Fruit fly (Drosophila melanogaster) whole organism: ENCODE data around the gene CG32713.

ENCODE experiments used
- CG8478 ChIP-seq: fragments of >200 bp; optimal IDR thresholded peaks from 2 replicates; lab custom pipeline; 2018; ENCODE audit warnings: inconsistent platforms
- Dll ChIP-seq: fragments of >200 bp; optimal IDR thresholded peaks from 2 replicates; lab custom pipeline; 2017
- EcR ChIP-seq, 2 experiments: fragments of >200 bp; optimal IDR thresholded peaks; 2 replicates each; lab custom pipeline; 2017; ENCODE audit warnings: missing biosample characterization in 2 of 2, missing genetic modification characterization in 2 of 2, missing genetic modification reagents in 2 of 2
- pan ChIP-seq: fragments of >200 bp; optimal IDR thresholded peaks from 2 replicates; lab custom pipeline; 2017
- psq ChIP-seq: fragments of >200 bp; optimal IDR thresholded peaks from 2 replicates; lab custom pipeline; 2017
- usp ChIP-seq: fragments of >200 bp; optimal IDR thresholded peaks from 2 replicates; lab custom pipeline; 2017; ENCODE audit warnings: missing biosample characterization, missing genetic modification characterization, mixed read lengths

The CG32713 gene

DNA sequence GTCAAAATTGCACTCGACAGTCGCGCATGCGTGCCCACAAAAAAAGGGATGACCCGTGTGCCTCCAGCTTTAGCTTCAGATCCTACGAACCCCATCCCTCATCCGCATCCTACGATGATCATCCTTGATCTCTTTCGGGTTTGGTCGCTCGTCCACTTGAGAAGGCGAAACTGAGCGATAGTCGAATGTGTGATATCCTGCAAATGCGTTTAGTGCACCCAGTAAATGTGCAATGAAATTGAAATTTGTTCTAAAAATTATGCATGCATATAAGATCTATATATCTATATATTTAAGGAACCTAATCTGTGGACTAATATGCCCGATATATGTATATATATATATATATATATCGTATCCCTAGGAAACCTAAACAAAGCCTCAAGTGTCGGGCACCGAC, 13.2 kb downstream of the CG32713 start:
- TF ChIP-seq psq (lab: Kevin White, UChicago) (no peak), EcR (GFP tag; optimal IDR thresholded peaks at IDR 0.05; lab: Kevin White, UChicago) (no peak), CG8478 (lab: Kevin White, UChicago) (no peak), usp (no peak), pan (lab: Kevin White, UChicago) (no peak), Dll (lab: Kevin White, UChicago) (no peak)

DNA sequence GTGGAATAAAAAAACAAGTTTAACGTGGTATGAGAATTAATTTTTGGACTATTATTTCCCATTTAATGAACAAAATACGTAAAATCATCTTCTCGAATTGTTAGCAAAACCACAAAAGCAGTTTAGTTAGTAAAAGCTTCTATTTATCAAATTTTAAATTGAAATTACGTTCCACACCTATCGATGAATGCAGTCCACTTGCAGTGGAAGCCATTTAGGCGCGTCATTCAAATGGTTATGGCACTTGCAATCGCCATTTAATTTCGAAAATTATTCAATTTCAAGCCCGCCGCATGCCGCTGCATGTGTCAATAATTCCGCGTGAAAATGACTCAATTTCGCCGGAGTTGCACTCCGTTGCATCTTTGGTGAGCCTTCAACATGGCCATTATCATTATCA, 14.5 kb downstream of the CG32713 start:
- TF ChIP-seq psq (lab: Kevin White, UChicago), result no peak
- TF ChIP-seq EcR (GFP tag; optimal IDR thresholded peaks at IDR 0.05; lab: Kevin White, UChicago), result no peak
- no peak for TF ChIP-seq Dll (lab: Kevin White, UChicago)
- no peak for TF ChIP-seq usp
- TF ChIP-seq pan (lab: Kevin White, UChicago), result no peak

DNA sequence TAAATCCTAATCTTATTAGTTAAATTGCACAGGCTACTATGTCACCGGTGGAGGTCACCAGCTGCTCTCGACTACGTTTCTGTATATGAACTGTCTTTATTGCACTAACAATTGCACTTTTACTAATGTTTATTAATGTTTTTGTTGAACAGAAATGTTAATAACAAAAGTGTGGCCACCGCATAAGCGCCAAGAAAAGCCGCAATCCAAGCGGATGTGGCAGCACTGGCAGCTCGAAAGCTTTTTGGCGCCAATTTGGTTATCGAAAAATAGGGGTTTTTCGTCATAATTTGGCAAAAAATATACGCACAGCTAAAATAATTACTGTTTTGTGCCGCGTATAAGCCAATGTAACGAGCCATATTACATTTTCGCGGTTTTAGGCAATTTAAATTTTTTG, 15.3 kb downstream of the CG32713 start, which contains the start of gene CG12123:
CG12123 (minus strand) TSS at position 188 of the 400 bp plus-strand sequence.
- TF ChIP-seq CG8478 (lab: Kevin White, UChicago) (no peak), usp (no peak), EcR (GFP tag; optimal IDR thresholded peaks at IDR 0.05; lab: Kevin White, UChicago) (no peak), psq (lab: Kevin White, UChicago) (no peak), Dll (lab: Kevin White, UChicago) (no peak), pan (lab: Kevin White, UChicago) (no peak)

DNA sequence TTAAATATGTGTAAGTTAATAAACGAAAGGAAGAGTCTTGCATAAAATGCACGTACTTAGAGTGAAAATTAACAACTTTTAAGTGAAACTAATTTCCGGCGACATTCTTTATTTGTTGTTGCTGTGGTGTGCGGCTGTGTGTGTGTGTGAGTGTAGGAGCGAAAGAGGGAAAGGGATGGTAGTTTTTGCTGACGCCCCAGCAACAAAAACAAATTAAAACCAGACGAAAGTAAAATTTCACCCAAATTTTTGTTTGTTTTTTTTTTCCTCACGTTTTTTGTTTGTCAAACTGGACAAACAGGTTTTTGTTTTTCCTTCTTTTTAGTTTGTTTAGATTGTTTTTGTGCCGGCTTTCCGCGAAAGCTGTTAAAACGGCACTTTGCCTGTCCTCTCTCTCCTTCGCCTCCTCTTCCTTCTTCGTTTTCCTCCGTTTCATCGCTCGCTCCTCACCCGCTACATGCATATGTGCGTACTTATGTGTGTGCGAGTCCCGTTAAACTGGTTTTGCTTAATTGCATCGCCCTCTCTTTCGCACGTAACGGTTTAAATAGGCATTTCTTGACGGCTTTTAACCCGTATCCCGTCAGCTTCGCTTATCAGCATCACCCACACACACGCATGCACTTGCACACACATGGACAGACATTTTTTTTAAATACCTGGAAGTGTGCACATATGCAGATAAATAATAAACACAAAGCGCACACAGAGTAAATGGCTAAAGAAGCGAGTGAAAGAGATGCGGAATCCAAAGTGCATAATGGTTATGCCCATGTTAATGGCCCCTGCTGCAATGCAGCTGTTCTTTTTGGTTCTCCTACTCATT, 19.9 kb downstream of the CG32713 start, which contains the start of gene Miga:
Miga (minus strand) TSS at position 536 of the 826 bp plus-strand sequence.
- TF ChIP-seq Dll (lab: Kevin White, UChicago) (no peak), usp (no peak), pan (lab: Kevin White, UChicago) (no peak), EcR (GFP tag; optimal IDR thresholded peaks at IDR 0.05; lab: Kevin White, UChicago) (no peak), CG8478 (lab: Kevin White, UChicago) (no peak), psq (lab: Kevin White, UChicago) (no peak)

DNA sequence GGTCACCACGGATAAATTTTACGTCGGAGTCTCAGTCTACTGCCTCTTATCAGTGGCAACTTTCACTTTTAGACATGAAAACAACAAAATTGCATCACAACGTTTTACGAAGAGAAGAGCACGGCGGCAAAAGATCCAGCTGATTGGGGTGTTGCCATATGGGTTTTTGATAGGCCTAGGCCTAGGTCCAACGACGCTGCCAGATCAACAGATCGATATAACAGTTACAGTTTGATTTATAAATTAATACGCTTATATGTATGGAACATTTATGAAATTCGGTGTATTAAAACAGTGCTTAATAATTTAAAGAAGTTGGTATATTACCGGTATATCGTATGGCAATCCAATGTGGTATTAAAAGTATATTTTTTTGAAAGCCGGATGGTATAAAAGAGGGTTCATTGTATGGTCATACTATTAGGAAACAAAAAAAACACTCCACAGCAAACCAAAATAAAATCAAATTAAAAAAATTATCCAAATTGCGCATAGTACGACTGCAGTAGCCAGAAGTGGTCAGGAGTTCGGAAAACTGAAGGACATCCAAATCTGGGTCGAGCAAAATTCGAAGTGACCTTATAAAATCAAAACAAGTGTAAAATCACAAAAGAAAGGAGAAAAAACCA, 20.7 kb downstream of the CG32713 start, which contains the start of gene CG1440:
CG1440 (plus strand) TSS at position 402 of the 629 bp plus-strand sequence.
- TF ChIP-seq EcR (GFP tag; optimal IDR thresholded peaks at IDR 0.05; lab: Kevin White, UChicago), result no peak
- TF ChIP-seq pan (lab: Kevin White, UChicago), result peak; percentile 39

DNA sequence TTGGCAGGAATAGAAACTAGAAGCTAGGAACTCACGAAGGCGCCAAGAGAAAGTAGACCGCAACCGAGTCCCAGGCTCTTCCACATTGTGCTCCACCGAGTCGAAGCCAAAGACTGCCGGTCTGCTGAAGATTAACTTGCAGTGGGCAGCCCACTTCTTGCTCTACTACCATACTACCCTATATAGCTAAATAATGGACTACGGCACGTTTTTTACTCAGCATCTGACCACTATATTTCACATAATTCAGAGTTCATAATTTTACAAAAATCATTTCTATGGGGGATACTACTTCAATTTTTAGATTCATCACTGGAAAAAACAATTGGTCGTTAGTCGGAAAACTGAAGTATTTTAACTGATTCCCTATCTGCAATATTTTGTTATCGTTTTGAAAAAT, 23.7 kb downstream of the CG32713 start, which contains the start of gene CG32712:
CG32712 (minus strand) TSS at position 101 of the 400 bp plus-strand sequence.
- TF ChIP-seq usp, result no peak
- TF ChIP-seq psq (lab: Kevin White, UChicago), result no peak
- TF ChIP-seq EcR (GFP tag; optimal IDR thresholded peaks at IDR 0.05; lab: Kevin White, UChicago), result no peak
- TF ChIP-seq pan (lab: Kevin White, UChicago), result no peak
- TF ChIP-seq CG8478 (lab: Kevin White, UChicago), result no peak

DNA sequence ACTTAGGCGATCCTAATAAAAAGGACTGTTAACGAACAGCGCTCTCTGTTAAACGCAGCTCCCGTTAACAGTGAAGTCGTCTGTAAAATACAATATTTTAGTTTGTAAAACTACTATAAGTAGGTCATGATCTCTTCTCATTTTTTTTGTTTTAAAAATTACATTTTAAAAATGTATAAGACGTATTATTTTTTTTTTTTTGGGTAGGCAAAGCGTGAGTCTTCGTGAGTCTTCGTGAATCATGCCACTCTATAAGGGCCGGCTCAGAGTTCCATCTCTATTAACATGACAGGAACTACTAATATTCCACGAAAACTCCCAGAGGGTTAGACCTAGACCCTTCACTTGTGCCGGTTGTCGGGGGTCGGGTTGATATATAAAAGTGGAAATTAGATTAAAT, 34.8 kb downstream of the CG32713 start:
- TF ChIP-seq psq (lab: Kevin White, UChicago) (no peak), Dll (lab: Kevin White, UChicago) (no peak), EcR (GFP tag; optimal IDR thresholded peaks at IDR 0.05; lab: Kevin White, UChicago) (no peak), CG8478 (lab: Kevin White, UChicago) (no peak), pan (lab: Kevin White, UChicago) (no peak), usp (no peak)

DNA sequence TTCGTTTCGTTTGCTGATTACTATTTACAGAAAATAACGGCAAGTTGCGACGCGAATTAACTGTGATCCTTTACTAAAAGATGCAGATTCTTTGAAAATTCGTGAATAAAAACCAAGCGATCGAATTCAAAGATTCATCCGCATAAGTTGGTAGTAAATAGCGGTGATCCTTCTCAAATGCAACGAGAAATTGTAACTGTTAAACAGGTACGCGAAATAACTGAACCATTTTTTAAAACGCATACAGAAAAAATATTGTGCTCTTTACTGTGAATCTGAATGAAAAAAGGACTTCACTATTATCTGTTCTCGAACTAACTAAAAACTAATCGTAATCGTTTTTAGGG, 36.0 kb downstream of the CG32713 start:
- TF ChIP-seq CG8478 (lab: Kevin White, UChicago), result no peak
- TF ChIP-seq psq (lab: Kevin White, UChicago), result no peak
- TF ChIP-seq pan (lab: Kevin White, UChicago), result no peak
- TF ChIP-seq Dll (lab: Kevin White, UChicago), result no peak
- TF ChIP-seq usp, result no peak
- TF ChIP-seq EcR (GFP tag; optimal IDR thresholded peaks at IDR 0.05; lab: Kevin White, UChicago), result no peak

DNA sequence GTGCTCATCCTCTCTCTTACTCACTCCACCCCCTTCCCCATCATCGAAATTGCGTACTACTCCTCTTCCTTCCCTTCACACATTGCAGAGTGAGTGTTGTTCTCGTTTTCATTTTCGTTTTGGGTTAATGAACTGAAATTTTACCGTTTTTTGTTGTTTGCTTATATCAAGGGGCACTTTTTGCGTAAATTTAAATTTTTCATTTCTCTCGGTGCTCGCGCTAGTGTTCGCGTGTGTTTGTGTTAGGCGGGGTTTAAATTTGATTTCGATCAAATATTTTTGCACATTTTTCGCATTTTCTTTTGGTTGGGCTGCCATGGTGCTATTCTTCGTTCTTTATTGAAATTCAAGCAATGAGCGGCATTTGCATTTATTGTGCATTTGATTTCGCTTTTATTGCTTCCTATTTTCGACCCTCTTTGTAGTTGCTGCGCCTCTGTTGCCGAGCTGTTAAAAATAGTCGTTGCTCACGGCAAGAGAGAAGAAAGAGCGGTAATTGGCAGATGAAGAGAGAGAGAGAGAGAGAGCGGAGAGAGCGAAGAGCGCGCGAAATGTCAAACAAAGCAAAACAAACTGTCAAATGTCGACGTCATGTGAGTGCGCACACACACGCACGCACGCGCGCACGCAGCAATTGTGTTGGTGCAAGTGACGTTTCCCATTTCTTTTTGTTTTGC, 36.5 kb downstream of the CG32713 start:
- TF ChIP-seq usp, result no peak
- no peak for TF ChIP-seq CG8478 (lab: Kevin White, UChicago)
- TF ChIP-seq pan (lab: Kevin White, UChicago), result peak; percentile 63
- TF ChIP-seq EcR (GFP tag; optimal IDR thresholded peaks at IDR 0.05; lab: Kevin White, UChicago), result peak; percentile 23 to 52
- no peak for TF ChIP-seq Dll (lab: Kevin White, UChicago)
- no peak for TF ChIP-seq psq (lab: Kevin White, UChicago)

DNA sequence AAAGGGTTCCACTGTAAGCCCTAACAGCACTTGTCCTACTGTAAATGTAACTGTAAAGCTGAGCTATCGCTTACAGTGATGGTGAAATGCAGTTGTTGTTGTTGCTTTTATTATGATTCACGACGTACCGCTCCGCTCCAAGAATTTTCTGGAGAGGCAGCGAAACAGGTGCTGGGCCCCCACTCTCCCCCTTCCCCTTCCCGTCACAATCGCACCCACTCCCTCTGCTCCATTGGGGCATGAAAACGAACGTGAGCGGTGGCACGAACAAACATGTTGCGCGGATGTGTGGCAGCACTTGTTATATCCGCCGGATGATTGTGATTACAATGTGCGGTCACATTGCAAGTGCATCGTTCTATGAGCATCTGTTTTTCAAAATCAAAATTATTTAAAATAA, 37.9 kb downstream of the CG32713 start:
- TF ChIP-seq EcR (GFP tag; optimal IDR thresholded peaks at IDR 0.05; lab: Kevin White, UChicago), result no peak
- TF ChIP-seq Dll (lab: Kevin White, UChicago), result no peak
- no peak for TF ChIP-seq pan (lab: Kevin White, UChicago)
- TF ChIP-seq CG8478 (lab: Kevin White, UChicago), result no peak
- no peak for TF ChIP-seq psq (lab: Kevin White, UChicago)
- TF ChIP-seq usp, result no peak

DNA sequence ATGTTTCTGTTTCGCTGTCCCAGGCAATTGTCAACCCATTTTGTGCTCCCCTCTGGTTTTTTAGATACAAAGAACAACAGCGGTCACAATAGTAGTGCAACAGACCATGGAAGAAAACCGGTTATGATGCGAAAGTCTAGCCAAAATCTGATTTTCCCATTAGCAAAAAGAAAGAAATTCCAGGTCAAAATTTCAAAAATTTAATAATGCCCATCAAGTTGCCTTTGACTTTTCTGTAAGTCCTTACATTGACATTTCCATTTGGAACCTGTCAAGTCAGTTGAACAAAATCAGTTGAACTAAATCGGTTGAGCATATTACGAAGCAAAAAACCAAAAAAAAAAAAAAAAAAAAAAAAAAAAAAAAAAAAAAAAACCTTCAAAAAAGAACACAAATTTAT, 40.5 kb downstream of the CG32713 start:
- TF ChIP-seq Dll (lab: Kevin White, UChicago), result no peak
- TF ChIP-seq usp, result no peak
- no peak for TF ChIP-seq pan (lab: Kevin White, UChicago)
- no peak for TF ChIP-seq CG8478 (lab: Kevin White, UChicago)
- TF ChIP-seq EcR (GFP tag; optimal IDR thresholded peaks at IDR 0.05; lab: Kevin White, UChicago), result no peak
- no peak for TF ChIP-seq psq (lab: Kevin White, UChicago)
